Fruit fly (Drosophila melanogaster): ENCODE measurements around the gene nes.

The nes gene

DNA sequence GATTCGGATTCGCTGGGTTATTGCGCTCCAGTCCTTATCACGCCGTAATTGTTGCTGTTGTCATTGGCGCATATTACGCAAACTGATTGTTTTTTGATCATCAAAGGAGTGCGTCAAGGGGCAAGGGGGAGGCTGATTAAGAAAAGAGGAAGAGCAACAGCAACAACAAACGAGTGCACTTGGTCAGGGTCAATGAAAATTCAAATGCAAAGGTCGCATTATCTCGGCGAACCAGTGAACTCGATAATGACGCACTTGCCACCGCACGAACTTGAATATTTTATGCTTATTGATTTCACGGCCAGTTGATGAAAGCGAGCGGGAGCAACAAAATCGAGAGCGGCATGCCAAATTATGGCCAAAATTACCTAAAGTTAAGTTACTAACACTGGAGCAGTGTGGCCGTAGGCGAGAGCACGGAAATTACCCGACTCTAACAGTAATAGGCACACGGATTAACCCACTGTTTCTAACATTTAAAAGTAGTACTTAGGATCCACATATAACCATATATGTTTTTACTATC lies at the start of gene nes (continued):
- TF ChIP-seq Ets97D (GFP tag; optimal IDR thresholded peaks at IDR 0.05) (peak; percentile 22), dm (GFP tag; optimal IDR thresholded peaks at IDR 0.05) (no peak), CG2202 (tag; optimal IDR thresholded peaks at IDR 0.05) (no peak), ems (GFP tag; optimal IDR thresholded peaks at IDR 0.05) (no peak), Hr51 (GFP tag; optimal IDR thresholded peaks at IDR 0.05) (no peak), ewg (GFP tag; optimal IDR thresholded peaks at IDR 0.05) (no peak), CG34376 (GFP tag; optimal IDR thresholded peaks at IDR 0.05) (peak; percentile 58), CG6813 (GFP tag; optimal IDR thresholded peaks at IDR 0.05) (no peak), TFAM (GFP tag; optimal IDR thresholded peaks at IDR 0.05) (no peak), pzg (GFP tag; optimal IDR thresholded peaks at IDR 0.05) (peak; percentile 54), CG31365 (tag; optimal IDR thresholded peaks at IDR 0.05) (no peak), CG7987 (GFP tag; optimal IDR thresholded peaks at IDR 0.05) (peak; percentile 40), vvl (GFP tag; IDR thresholded peaks at IDR 0.05) (peak; percentile 36), unpg (GFP tag; optimal IDR thresholded peaks at IDR 0.05) (no peak), CG9817 (tag; optimal IDR thresholded peaks at IDR 0.05) (peak; percentile 13), exex (tag; optimal IDR thresholded peaks at IDR 0.05) (peak; percentile 71), CG3726 (GFP tag; IDR thresholded peaks at IDR 0.05) (no peak), Meics (GFP tag; optimal IDR thresholded peaks at IDR 0.05) (no peak), CG9797 (GFP tag; optimal IDR thresholded peaks at IDR 0.05) (peak; percentile 51), Trl (optimal IDR thresholded peaks at IDR 0.05) (no peak), Trl (GFP tag; optimal IDR thresholded peaks at IDR 0.05) (no peak), Chrac-16 (GFP tag; optimal IDR thresholded peaks at IDR 0.05) (no peak), yki (optimal IDR thresholded peaks at IDR 0.05) (no peak), mirr (GFP tag; optimal IDR thresholded peaks at IDR 0.05) (peak; percentile 6), sima (GFP tag; optimal IDR thresholded peaks at IDR 0.05) (no peak), CG13894 (tag; optimal IDR thresholded peaks at IDR 0.05) (no peak), Gug (GFP tag; IDR thresholded peaks at IDR 0.05) (peak; percentile 13; the same call in 1 of the 4 replicates), pb (GFP tag; optimal IDR thresholded peaks at IDR 0.05) (no peak), CG12155 (GFP tag; optimal IDR thresholded peaks at IDR 0.05) (no peak), CG10267 (tag; optimal IDR thresholded peaks at IDR 0.05) (peak; percentile 49), CG43689 (GFP tag; IDR thresholded peaks at IDR 0.05) (no peak), CG11093 (GFP tag; IDR thresholded peaks at IDR 0.05) (no peak), CG4820 (GFP tag; optimal IDR thresholded peaks at IDR 0.05) (no peak), CG18262 (tag; optimal IDR thresholded peaks at IDR 0.05) (no peak), Bdp1 (GFP tag; optimal IDR thresholded peaks at IDR 0.05) (no peak), sna (GFP tag; IDR thresholded peaks at IDR 0.05; ENCODE audit: partially characterized antibody) (peak; percentile 48; the same call in 1 of the 2 replicates), Atf-2 (GFP tag; optimal IDR thresholded peaks at IDR 0.05) (no peak), bowl (GFP tag; IDR thresholded peaks at IDR 0.05) (no peak), Hr3 (GFP tag; optimal IDR thresholded peaks at IDR 0.05) (no peak), Drgx (GFP tag; IDR thresholded peaks at IDR 0.05) (no peak), toy (GFP tag; IDR thresholded peaks at IDR 0.05) (no peak), phol (tag; optimal IDR thresholded peaks at IDR 0.05) (no peak), fd102C (GFP tag; optimal IDR thresholded peaks at IDR 0.05) (no peak), E2f2 (GFP tag; IDR thresholded peaks at IDR 0.05) (peak; percentile 25; the same call in 1 of the 2 replicates), CG15073 (GFP tag; optimal IDR thresholded peaks at IDR 0.05) (no peak), Antp (GFP tag; optimal IDR thresholded peaks at IDR 0.05) (no peak), CG17359 (tag; optimal IDR thresholded peaks at IDR 0.05) (no peak), sug (tag; optimal IDR thresholded peaks at IDR 0.05) (peak; percentile 33), zf30C (GFP tag; optimal IDR thresholded peaks at IDR 0.05) (no peak), wor (GFP tag; IDR thresholded peaks at IDR 0.05) (no peak), jigr1 (GFP tag; IDR thresholded peaks at IDR 0.05) (no peak), Dll (GFP tag; IDR thresholded peaks at IDR 0.05; ENCODE audit: partially characterized antibody) (no peak)

Data from whole organism, embryonic.